Worm (Caenorhabditis elegans) whole organism, mixed stage, embryonic: Measurements from ENCODE around the gene Y43F8C.23.

Experiments used
- bed-3 ChIP-seq: fragments of 200-800 bp; sonication (Bioruptor generic); optimal IDR thresholded peaks from 3 replicates; lab custom pipeline; 2018; ENCODE audit warnings: mild to moderate bottlenecking, missing genetic modification characterization, moderate library complexity, missing compliant biosample characterization
- blmp-1 ChIP-seq: fragments of 150-350 bp; optimal IDR thresholded peaks from 2 replicates; lab custom pipeline; 2014; ENCODE audit warnings: missing biosample characterization, missing genetic modification characterization
- ceh-39 ChIP-seq: fragments of 150-350 bp; optimal IDR thresholded peaks from 2 replicates; lab custom pipeline; 2014; ENCODE audit warnings: missing biosample characterization, missing genetic modification characterization
- ces-1 ChIP-seq: fragments of 150-350 bp; optimal IDR thresholded peaks from 2 replicates; lab custom pipeline; 2014; ENCODE audit warnings: missing biosample characterization, missing genetic modification reagents, missing genetic modification characterization
- elt-1 ChIP-seq: sonication (generic microtip); optimal IDR thresholded peaks from 2 replicates; lab custom pipeline; 2017; ENCODE audit warnings: missing genetic modification characterization, mild to moderate bottlenecking, missing compliant biosample characterization, antibody characterized with exemption, moderate library complexity, borderline replicate concordance; ENCODE audit not compliant: insufficient read depth
- elt-3 ChIP-seq: fragments of 150-350 bp; optimal IDR thresholded peaks from 2 replicates; lab custom pipeline; 2014; ENCODE audit warnings: missing biosample characterization, missing genetic modification characterization
- lin-13 ChIP-seq: fragments of 150-350 bp; optimal IDR thresholded peaks from 2 replicates; lab custom pipeline; 2014; ENCODE audit warnings: missing biosample characterization, missing genetic modification characterization
- lsy-2 ChIP-seq: fragments of 150-350 bp; optimal IDR thresholded peaks from 2 replicates; lab custom pipeline; 2014; ENCODE audit warnings: missing biosample characterization, missing genetic modification characterization
- nhr-12 ChIP-seq: fragments of 150-350 bp; optimal IDR thresholded peaks from 2 replicates; lab custom pipeline; 2014; ENCODE audit warnings: missing biosample characterization, missing genetic modification characterization
- nhr-237 ChIP-seq: fragments of 150-350 bp; optimal IDR thresholded peaks from 2 replicates; lab custom pipeline; 2014; ENCODE audit warnings: missing biosample characterization, missing genetic modification characterization
- ztf-11 ChIP-seq: fragments of 150-350 bp; optimal IDR thresholded peaks from 2 replicates; lab custom pipeline; 2014; ENCODE audit warnings: missing biosample characterization, missing genetic modification characterization

- TF ChIP-seq ztf-11 (tag; lab: Kevin White, UChicago), result no peak
- TF ChIP-seq blmp-1, result no peak
- TF ChIP-seq bed-3 (GFP tag; lab: Kevin White, UChicago), result no peak
- TF ChIP-seq elt-3 (tag; lab: Kevin White, UChicago), result no peak
- TF ChIP-seq nhr-12, result no peak
- no peak for TF ChIP-seq elt-1 (tag; lab: Kevin White, UChicago)
- no peak for TF ChIP-seq lsy-2 (tag; lab: Kevin White, UChicago)
- TF ChIP-seq ces-1, result no peak
- no peak for TF ChIP-seq lin-13 (tag; lab: Kevin White, UChicago)
- no peak for TF ChIP-seq ceh-39 (tag; lab: Kevin White, UChicago)
- no peak for TF ChIP-seq nhr-237 (tag; lab: Kevin White, UChicago)
These were observed 29.5 kb upstream of the Y43F8C.23 start, which contains the start of gene W04E12.2 for ce11 chrV:19741034-19741433.
